Worm (Caenorhabditis elegans): ENCODE measurements around the gene F56A11.4.
A peak's percentile ranks its signal among the peaks of the same experiment; 100 is the strongest.

Gene F56A11.4

ce11 chrIV:584039-584438, 35.9 kb downstream of the F56A11.4 start:
- TF ChIP-seq lin-1 (GFP tag; IDR thresholded peaks at IDR 0.05): no peak
- TF ChIP-seq unc-62 (GFP tag; optimal IDR thresholded peaks at IDR 0.05 in 1 of 2): peak in 1 of 2 experiments; percentile 59
- no peak for TF ChIP-seq unc-62 (tag; optimal IDR thresholded peaks at IDR 0.05)

- TF ChIP-seq dmd-6 (GFP tag; IDR thresholded peaks at IDR 0.05) (no peak), ceh-28 (tag; optimal IDR thresholded peaks at IDR 0.05) (no peak)
Measured at ce11 chrIV:587729-588128, 39.6 kb downstream of the F56A11.4 start, which contains the start of gene C18H7.12. Gene C18H7.12 (minus strand): TSS chrIV:587829.

DNA sequence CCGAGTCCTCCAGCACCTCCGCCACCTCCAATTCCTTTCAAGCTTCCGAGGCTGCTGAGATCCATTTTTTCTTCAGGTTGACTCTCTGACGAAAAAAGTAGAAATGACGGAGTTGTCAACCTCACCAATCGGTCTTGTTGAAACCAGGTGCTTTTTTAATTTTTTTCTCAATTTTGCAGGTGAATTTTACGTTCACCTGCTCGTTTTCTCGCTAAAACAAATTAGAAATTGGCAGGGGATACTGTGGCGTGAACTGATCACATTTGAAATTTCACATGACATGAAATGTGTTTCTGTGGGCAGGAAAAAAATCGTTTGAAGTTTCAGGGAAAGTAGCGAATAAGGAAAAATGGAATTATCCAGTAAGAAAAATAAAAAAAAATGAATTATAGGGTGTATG, 44.3 kb downstream of the F56A11.4 start, which contains the start of gene C18H7.6:
C18H7.6 (minus strand) TSS at position 104 of the 400 bp plus-strand sequence.
- TF ChIP-seq set-16 (GFP tag; IDR thresholded peaks at IDR 0.05) (0 out of 2 replicates have a peak, but pooled peaks have one; percentile 7), daf-12 (tag; optimal IDR thresholded peaks at IDR 0.05) (no peak), duxl-1 (tag; optimal IDR thresholded peaks at IDR 0.05; ENCODE audit: poor library complexity) (no peak), ces-1 (GFP tag; optimal IDR thresholded peaks at IDR 0.05) (no peak)

DNA sequence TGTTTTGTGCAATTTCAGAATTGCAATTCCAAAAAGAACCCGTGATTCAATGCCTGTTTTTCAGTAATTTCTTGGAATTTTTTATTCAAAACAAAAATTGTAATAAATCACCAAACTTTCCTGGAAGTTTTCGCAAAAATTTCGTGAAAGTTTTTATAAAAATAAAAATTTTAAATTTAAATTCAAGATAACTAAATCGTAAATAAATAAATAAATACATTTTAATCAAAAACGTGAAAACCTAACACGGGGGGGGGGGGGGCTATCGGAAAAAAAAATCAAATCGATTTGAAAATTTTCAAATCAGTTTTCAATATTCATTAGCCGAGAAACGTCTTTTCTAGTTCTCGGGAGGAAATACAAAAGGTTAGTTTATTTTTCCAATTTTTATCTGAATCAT, 44.9 kb downstream of the F56A11.4 start, which contains the start of gene C18H7.4:
C18H7.4 (plus strand) TSS at position 301 of the 400 bp plus-strand sequence.
- no peak for TF ChIP-seq nhr-76 (tag; optimal IDR thresholded peaks at IDR 0.05)

DNA sequence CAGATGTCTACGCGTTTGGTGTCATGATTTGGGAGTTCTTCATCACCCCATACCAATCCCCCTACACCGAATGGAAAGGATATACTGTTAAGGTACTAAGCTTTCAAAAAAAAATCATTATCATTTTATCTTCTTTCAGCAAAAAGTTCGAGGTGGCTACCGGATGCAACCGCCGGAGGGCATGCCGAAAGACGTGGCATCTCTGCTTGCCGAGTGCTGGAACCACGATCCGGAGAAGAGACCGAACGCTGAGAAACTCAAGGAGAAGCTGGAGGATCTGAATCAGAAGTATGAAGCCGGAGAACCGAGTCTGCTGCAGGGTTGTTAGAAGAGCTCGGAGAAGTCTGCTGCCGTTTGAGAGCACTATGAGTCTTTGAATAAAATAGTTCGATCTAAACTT, 46.7 kb downstream of the F56A11.4 start:
- no peak for TF ChIP-seq egl-43 (GFP tag; IDR thresholded peaks at IDR 0.05)
- TF ChIP-seq lin-15B (tag; optimal IDR thresholded peaks at IDR 0.05): no peak
- TF ChIP-seq ztf-11 (tag; optimal IDR thresholded peaks at IDR 0.05): no peak
- TF ChIP-seq set-16 (GFP tag; IDR thresholded peaks at IDR 0.05): peak; percentile 69
- peak; percentile 92 for TF ChIP-seq aha-1 (tag)
- no peak for TF ChIP-seq unc-130 (GFP tag; optimal IDR thresholded peaks at IDR 0.05)
- no peak for TF ChIP-seq lin-39 (tag; optimal IDR thresholded peaks at IDR 0.05)

DNA sequence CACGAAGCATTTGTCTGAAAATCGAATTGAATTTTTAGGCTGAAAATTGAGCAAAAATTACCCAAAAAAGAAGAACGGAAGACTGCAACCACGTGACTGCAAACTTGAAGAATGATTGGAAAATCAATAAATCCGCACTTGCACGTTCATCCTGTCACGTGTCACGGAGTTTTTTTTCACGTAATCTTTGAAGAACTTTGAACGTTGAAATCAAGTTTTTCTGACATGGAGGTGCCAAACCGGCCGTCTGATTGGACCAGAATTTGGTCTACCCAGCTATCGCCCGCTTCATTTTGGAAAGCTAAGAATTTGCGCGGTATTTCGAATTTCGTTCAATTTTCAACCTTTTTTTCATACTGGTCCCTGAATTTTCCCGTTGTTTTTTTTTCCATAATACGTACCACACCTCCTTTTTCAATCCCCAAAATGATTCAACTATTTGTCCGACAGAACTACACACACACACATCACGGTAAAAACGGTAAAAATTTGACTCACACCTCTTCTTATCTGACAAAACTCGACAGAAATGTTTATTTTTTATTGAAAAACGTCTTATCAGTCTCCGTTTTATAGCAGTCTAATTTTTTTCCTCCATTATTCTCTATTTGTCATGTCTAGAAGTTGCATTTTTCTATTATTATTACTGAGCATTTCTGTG, 48.3 kb downstream of the F56A11.4 start, which contains the start of the genes C18H7.7 and C18H7.11:
C18H7.7 (minus strand) TSS at position 101 of the 661 bp plus-strand sequence.
C18H7.11 (plus strand) TSS at position 611 of the 661 bp plus-strand sequence.
- TF ChIP-seq nhr-6 (tag; optimal IDR thresholded peaks at IDR 0.05): no peak
- TF ChIP-seq nhr-10 (tag; optimal IDR thresholded peaks at IDR 0.05): no peak
- TF ChIP-seq madf-9 (GFP tag; conservative IDR thresholded peaks at IDR 0.05): no peak
- TF ChIP-seq unc-62 (GFP tag; optimal IDR thresholded peaks at IDR 0.05 in 1 of 2): no peak
- TF ChIP-seq unc-62 (tag; optimal IDR thresholded peaks at IDR 0.05): no peak
- TF ChIP-seq ztf-7 (tag; optimal IDR thresholded peaks at IDR 0.05): no peak
- TF ChIP-seq dmd-6 (GFP tag; IDR thresholded peaks at IDR 0.05): peak; percentile 27; the same call in 1 of the 2 replicates
- TF ChIP-seq daf-16 (GFP tag; optimal IDR thresholded peaks at IDR 0.05): no peak
- TF ChIP-seq daf-16 (tag; optimal IDR thresholded peaks at IDR 0.05): peak; percentile 31
- TF ChIP-seq hlh-11 (tag; optimal IDR thresholded peaks at IDR 0.05): no peak
- TF ChIP-seq nhr-237 (tag; optimal IDR thresholded peaks at IDR 0.05): no peak

DNA sequence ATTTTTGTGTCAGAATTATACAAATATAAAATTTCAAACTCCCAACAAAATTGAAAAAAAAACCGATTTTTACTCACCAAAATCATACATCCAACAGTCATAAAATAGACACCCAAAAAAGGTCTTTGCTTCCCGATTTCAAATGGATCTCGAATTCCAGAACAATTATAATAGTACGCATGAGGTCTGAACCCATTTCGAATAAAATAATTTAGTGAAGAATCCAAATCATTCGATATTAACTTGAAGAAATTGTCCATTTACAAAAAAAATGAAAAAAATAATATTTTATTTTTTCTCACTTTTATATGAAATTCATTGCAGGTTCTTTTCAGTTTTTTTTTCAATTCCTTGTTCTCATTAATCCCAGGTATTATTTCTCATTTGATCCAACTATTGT, 53.5 kb downstream of the F56A11.4 start, which contains the start of gene srt-59:
srt-59 (minus strand) TSS at position 101 of the 400 bp plus-strand sequence.
- TF ChIP-seq D1046.2 (GFP tag; IDR thresholded peaks at IDR 0.05) (no peak), fos-1 (tag; optimal IDR thresholded peaks at IDR 0.05) (no peak), daf-16 (GFP tag; optimal IDR thresholded peaks at IDR 0.05) (no peak), daf-16 (tag; optimal IDR thresholded peaks at IDR 0.05) (no peak), Y48G9A.11 (GFP tag; IDR thresholded peaks at IDR 0.05) (no peak), lin-39 (tag; optimal IDR thresholded peaks at IDR 0.05) (no peak), egl-27 (tag; optimal IDR thresholded peaks at IDR 0.05) (no peak), nhr-102 (tag; optimal IDR thresholded peaks at IDR 0.05) (no peak), attf-4 (tag; optimal IDR thresholded peaks at IDR 0.05) (no peak), hif-1 (tag; optimal IDR thresholded peaks at IDR 0.05) (no peak), spr-1 (tag; optimal IDR thresholded peaks at IDR 0.05) (no peak), lsy-2 (tag; optimal IDR thresholded peaks at IDR 0.05) (no peak), mdl-1 (tag; optimal IDR thresholded peaks at IDR 0.05) (no peak), unc-39 (tag; optimal IDR thresholded peaks at IDR 0.05) (no peak), snpc-4 (tag; optimal IDR thresholded peaks at IDR 0.05) (no peak), zag-1 (tag; optimal IDR thresholded peaks at IDR 0.05) (no peak), aly-2 (tag; optimal IDR thresholded peaks at IDR 0.05) (no peak), tra-1 (GFP tag; IDR thresholded peaks at IDR 0.05) (no peak), ztf-7 (tag; optimal IDR thresholded peaks at IDR 0.05) (no peak), lin-29 (GFP tag; IDR thresholded peaks at IDR 0.05) (no peak)
